Worm (Caenorhabditis elegans): ENCODE results near the gene Y77E11A.7.

ce11 chrIV:1437625-1438024, 18.0 kb upstream of the Y77E11A.7 start:
- no peak for TF ChIP-seq ref-1 (GFP tag; conservative IDR thresholded peaks at IDR 0.05)
- TF ChIP-seq ztf-23 (GFP tag; IDR thresholded peaks at IDR 0.05), result no peak
- no peak for TF ChIP-seq cog-1 (tag; optimal IDR thresholded peaks at IDR 0.05)
